Fruit fly (Drosophila melanogaster) whole organism, embryonic: ENCODE data around the gene CG4537.

Source experiments
- B-H1 ChIP-seq: fragments of 200-800 bp; sonication (Bioruptor generic); IDR thresholded peaks from 3 replicates; pipeline ENCODE4 v1.3.6; 2022; ENCODE audit warnings: missing biosample characterization, missing genetic modification characterization
- CG10209 ChIP-seq: fragments of 200-800 bp; sonication (Bioruptor generic); optimal IDR thresholded peaks from 3 replicates; lab custom pipeline; 2017; ENCODE audit warnings: missing biosample characterization, mild to moderate bottlenecking, missing genetic modification characterization, missing genetic modification reagents
- CG10654 ChIP-seq: fragments of 200-800 bp; sonication (Bioruptor generic); optimal IDR thresholded peaks from 2 replicates; lab custom pipeline; 2016; ENCODE audit warnings: missing biosample characterization, missing genetic modification characterization
- CG11093 ChIP-seq: fragments of 200-800 bp; sonication (Bioruptor generic); IDR thresholded peaks from 3 replicates; pipeline ENCODE4 v1.3.6; 2022; ENCODE audit warnings: missing biosample characterization, missing genetic modification characterization
- CG11504 ChIP-seq: fragments of 200-800 bp; sonication (Bioruptor generic); optimal IDR thresholded peaks from 3 replicates; lab custom pipeline; 2019; ENCODE audit warnings: missing biosample characterization, mild to moderate bottlenecking, missing genetic modification characterization, moderate library complexity
- CG1603 ChIP-seq: fragments of 200-800 bp; sonication (Bioruptor generic); optimal IDR thresholded peaks from 2 replicates; lab custom pipeline; 2019; ENCODE audit warnings: missing biosample characterization, mild to moderate bottlenecking, missing genetic modification characterization, moderate library complexity
- CG17385 ChIP-seq: fragments of 200-800 bp; sonication (Bioruptor generic); optimal IDR thresholded peaks from 3 replicates; lab custom pipeline; 2018; ENCODE audit warnings: missing biosample characterization, mild to moderate bottlenecking, missing genetic modification characterization
- CG17612 ChIP-seq: fragments of 200-800 bp; sonication (Bioruptor generic); IDR thresholded peaks from 2 replicates; pipeline ENCODE4 v1.3.6; 2022; ENCODE audit warnings: missing biosample characterization, missing genetic modification characterization
- CG2116 ChIP-seq: fragments of 200-800 bp; sonication (Bioruptor generic); optimal IDR thresholded peaks from 3 replicates; lab custom pipeline; 2018; ENCODE audit warnings: missing biosample characterization, mild to moderate bottlenecking, missing genetic modification characterization
- CG2120 ChIP-seq: fragments of 200-800 bp; sonication (Bioruptor generic); optimal IDR thresholded peaks from 3 replicates; lab custom pipeline; 2016; ENCODE audit warnings: missing biosample characterization, missing genetic modification characterization
- CG30403 ChIP-seq: fragments of 200-800 bp; sonication (Bioruptor generic); optimal IDR thresholded peaks from 3 replicates; lab custom pipeline; 2016; ENCODE audit warnings: missing biosample characterization, missing genetic modification characterization
- CG4617 ChIP-seq: fragments of 200-800 bp; sonication (Bioruptor generic); optimal IDR thresholded peaks from 3 replicates; lab custom pipeline; 2016; ENCODE audit warnings: missing biosample characterization, missing genetic modification characterization, borderline replicate concordance
- CG6272 ChIP-seq: fragments of 200-800 bp; sonication (Bioruptor generic); IDR thresholded peaks from 2 replicates; pipeline ENCODE4 v1.3.6; 2022; ENCODE audit warnings: missing biosample characterization, missing genetic modification characterization
- CG8478 ChIP-seq: fragments of >200 bp; optimal IDR thresholded peaks from 2 replicates; lab custom pipeline; 2018
- CG9215 ChIP-seq: fragments of 200-800 bp; sonication (Bioruptor generic); IDR thresholded peaks from 2 replicates; pipeline ENCODE4 v1.3.6; 2022; ENCODE audit warnings: missing biosample characterization, missing genetic modification characterization
- Deaf1 ChIP-seq: fragments of 200-800 bp; optimal IDR thresholded peaks from 3 replicates; lab custom pipeline; 2019; ENCODE audit warnings: missing biosample characterization, mild to moderate bottlenecking, missing genetic modification characterization, moderate library complexity
- Gug ChIP-seq: fragments of 200-800 bp; sonication (Bioruptor generic); IDR thresholded peaks from 4 replicates; pipeline ENCODE4 v1.3.6; 2022; ENCODE audit warnings: missing biosample characterization, missing genetic modification characterization
- Hmx ChIP-seq: fragments of 200-800 bp; sonication (Bioruptor generic); optimal IDR thresholded peaks from 2 replicates; lab custom pipeline; 2016; ENCODE audit warnings: missing biosample characterization, missing genetic modification characterization
- Mad ChIP-seq: fragments of 200-800 bp; sonication (Bioruptor generic); optimal IDR thresholded peaks from 2 replicates; lab custom pipeline; 2016; ENCODE audit warnings: missing biosample characterization, missing genetic modification characterization
- Nf-YB ChIP-seq: fragments of 200-800 bp; sonication (Bioruptor generic); optimal IDR thresholded peaks from 3 replicates; lab custom pipeline; 2019; ENCODE audit warnings: missing biosample characterization, mild to moderate bottlenecking, missing genetic modification characterization, moderate library complexity
- Nf-YC ChIP-seq: fragments of 200-800 bp; optimal IDR thresholded peaks from 3 replicates; lab custom pipeline; 2019; ENCODE audit warnings: missing biosample characterization, mild to moderate bottlenecking, missing genetic modification characterization, moderate library complexity
- Six4 ChIP-seq: fragments of 200-800 bp; sonication (Bioruptor generic); optimal IDR thresholded peaks from 2 replicates; lab custom pipeline; 2016; ENCODE audit warnings: missing biosample characterization, missing genetic modification characterization
- Sox100B ChIP-seq: fragments of 200-800 bp; sonication (Bioruptor generic); optimal IDR thresholded peaks from 3 replicates; lab custom pipeline; 2018; ENCODE audit warnings: missing biosample characterization, mild to moderate bottlenecking, missing genetic modification characterization
- Ssrp ChIP-seq: fragments of 200-800 bp; sonication (Bioruptor generic); optimal IDR thresholded peaks from 2 replicates; lab custom pipeline; 2018; ENCODE audit warnings: missing biosample characterization, mild to moderate bottlenecking, missing genetic modification characterization, moderate library complexity
- Trl ChIP-seq, 3 experiments: fragments of >200 bp in 2 of 3; fragments of 200-800 bp in 1 of 3; sonication (Bioruptor generic) in 1 of 3; optimal IDR thresholded peaks; 2 replicates in 1 of 3; 3 replicates in 2 of 3; lab custom pipeline; 2016 to 2017; ENCODE audit warnings: missing biosample characterization in 1 of 3, missing genetic modification characterization in 1 of 3
- Vsx1 ChIP-seq: fragments of 200-800 bp; sonication (Bioruptor generic); optimal IDR thresholded peaks from 2 replicates; lab custom pipeline; 2017; ENCODE audit warnings: missing biosample characterization, mild to moderate bottlenecking, missing genetic modification characterization, missing genetic modification reagents
- amos ChIP-seq: fragments of 200-800 bp; sonication (Bioruptor generic); IDR thresholded peaks from 2 replicates; pipeline ENCODE4 v1.3.6; 2022; ENCODE audit warnings: missing biosample characterization, missing genetic modification characterization; ENCODE audit not compliant: partially characterized antibody
- ap ChIP-seq: fragments of 200-800 bp; sonication (Bioruptor generic); IDR thresholded peaks from 2 replicates; pipeline ENCODE4 v1.3.6; 2022; ENCODE audit warnings: missing biosample characterization, missing genetic modification characterization
- cad ChIP-seq: fragments of >200 bp; optimal IDR thresholded peaks from 2 replicates; lab custom pipeline; 2017; ENCODE audit warnings: missing biosample characterization, missing genetic modification characterization
- corto ChIP-seq: fragments of 200-800 bp; sonication (Bioruptor generic); optimal IDR thresholded peaks from 2 replicates; lab custom pipeline; 2016; ENCODE audit warnings: missing biosample characterization, mild to moderate bottlenecking, missing genetic modification characterization, moderate library complexity
- disco-r ChIP-seq: fragments of 200-800 bp; sonication (Bioruptor generic); optimal IDR thresholded peaks from 2 replicates; lab custom pipeline; 2016; ENCODE audit warnings: missing biosample characterization, missing genetic modification characterization
- ewg ChIP-seq: fragments of 200-800 bp; sonication (Bioruptor generic); optimal IDR thresholded peaks from 3 replicates; lab custom pipeline; 2017; ENCODE audit warnings: mild to moderate bottlenecking, missing biosample characterization, missing genetic modification reagents, missing genetic modification characterization
- exex ChIP-seq: fragments of 200-800 bp; sonication (Bioruptor generic); optimal IDR thresholded peaks from 4 replicates; lab custom pipeline; 2018; ENCODE audit warnings: missing biosample characterization, mild to moderate bottlenecking, missing genetic modification characterization, moderate library complexity
- fd96Cb ChIP-seq: fragments of 200-800 bp; sonication (Bioruptor generic); optimal IDR thresholded peaks from 2 replicates; lab custom pipeline; 2018; ENCODE audit warnings: missing biosample characterization, mild to moderate bottlenecking, missing genetic modification characterization, moderate library complexity
- gro ChIP-seq: fragments of 200-800 bp; sonication (Bioruptor generic); optimal IDR thresholded peaks from 2 replicates; lab custom pipeline; 2016; ENCODE audit warnings: missing biosample characterization, missing genetic modification characterization
- gsb ChIP-seq: fragments of 200-800 bp; sonication (Bioruptor generic); IDR thresholded peaks from 2 replicates; pipeline ENCODE4 v1.3.6; 2022; ENCODE audit warnings: missing biosample characterization, missing genetic modification characterization
- hbn ChIP-seq: fragments of 200-800 bp; sonication (Bioruptor generic); IDR thresholded peaks from 2 replicates; pipeline ENCODE4 v1.3.6; 2022; ENCODE audit warnings: missing biosample characterization, missing genetic modification characterization; ENCODE audit not compliant: partially characterized antibody
- her ChIP-seq: fragments of 200-800 bp; sonication (Bioruptor generic); optimal IDR thresholded peaks from 2 replicates; lab custom pipeline; 2016; ENCODE audit warnings: missing biosample characterization, missing genetic modification characterization
- kah ChIP-seq: fragments of 200-800 bp; sonication (Bioruptor generic); optimal IDR thresholded peaks from 2 replicates; lab custom pipeline; 2018; ENCODE audit warnings: missing biosample characterization, mild to moderate bottlenecking, missing genetic modification characterization
- kay ChIP-seq: fragments of 200-800 bp; sonication (Bioruptor generic); optimal IDR thresholded peaks from 2 replicates; lab custom pipeline; 2016; ENCODE audit warnings: missing biosample characterization, missing genetic modification characterization
- lola ChIP-seq, 3 experiments: fragments of >200 bp in 2 of 3; fragments of 200-800 bp in 1 of 3; sonication (Bioruptor generic) in 1 of 3; optimal IDR thresholded peaks; 2 replicates each; lab custom pipeline; 2017 to 2019; ENCODE audit warnings: missing biosample characterization in 3 of 3, missing genetic modification characterization in 3 of 3, mild to moderate bottlenecking in 1 of 3, moderate library complexity in 1 of 3
- p53 ChIP-seq: fragments of 200-800 bp; sonication (Bioruptor generic); optimal IDR thresholded peaks from 2 replicates; lab custom pipeline; 2016; ENCODE audit warnings: missing biosample characterization, missing genetic modification characterization
- so ChIP-seq: fragments of 200-800 bp; sonication (Bioruptor generic); IDR thresholded peaks from 3 replicates; pipeline ENCODE4 v1.3.6; 2022; ENCODE audit warnings: missing biosample characterization, missing genetic modification characterization
- tap ChIP-seq: fragments of 200-800 bp; optimal IDR thresholded peaks from 3 replicates; lab custom pipeline; 2019; ENCODE audit warnings: missing biosample characterization, mild to moderate bottlenecking, missing genetic modification characterization, moderate library complexity
- tgo ChIP-seq: fragments of 200-800 bp; sonication (Bioruptor generic); IDR thresholded peaks from 3 replicates; pipeline ENCODE4 v1.3.6; 2022; ENCODE audit warnings: missing biosample characterization, missing genetic modification characterization
- tio ChIP-seq: fragments of 200-800 bp; sonication (Bioruptor generic); optimal IDR thresholded peaks from 2 replicates; lab custom pipeline; 2017; ENCODE audit warnings: missing biosample characterization, missing genetic modification characterization, inconsistent platforms
- trem ChIP-seq: fragments of 200-800 bp; optimal IDR thresholded peaks from 3 replicates; lab custom pipeline; 2019; ENCODE audit warnings: missing biosample characterization, mild to moderate bottlenecking, missing genetic modification characterization, moderate library complexity
- tx ChIP-seq: fragments of 200-800 bp; sonication (Bioruptor generic); optimal IDR thresholded peaks from 2 replicates; lab custom pipeline; 2016; ENCODE audit warnings: missing biosample characterization, missing genetic modification characterization
- vvl ChIP-seq: fragments of 200-800 bp; sonication (Bioruptor generic); IDR thresholded peaks from 2 replicates; pipeline ENCODE4 v1.3.6; 2022; ENCODE audit warnings: missing biosample characterization, missing genetic modification characterization

The CG4537 gene

dm6 chr2L:9915011-9915850 lies 24.5 kb downstream of the CG4537 start, which contains the start of gene yip2 (continued):
- TF ChIP-seq lola (GFP tag; optimal IDR thresholded peaks at IDR 0.05; lab: Kevin White, UChicago) (no peak), trem (no peak), CG8478 (lab: Kevin White, UChicago) (no peak), ap (GFP tag; lab: Robert Waterston, UW) (peak; percentile 52), gro (GFP tag; lab: Kevin White, UChicago) (peak; percentile 8), p53 (GFP tag; lab: Kevin White, UChicago) (no peak), CG30403 (GFP tag; lab: Kevin White, UChicago) (peak; percentile 49), CG11093 (GFP tag; lab: Robert Waterston, UW) (no peak), CG4617 (GFP tag; lab: Kevin White, UChicago) (no peak), CG6272 (GFP tag; lab: Robert Waterston, UW) (no peak), so (peak; percentile 80; the same call in 2 of the 3 replicates), Six4 (no peak), corto (GFP tag; lab: Kevin White, UChicago) (peak; percentile 22), Vsx1 (GFP tag; lab: Kevin White, UChicago) (no peak), Gug (GFP tag; lab: Robert Waterston, UW) (peak; percentile 28; the same call in 1 of the 4 replicates), Trl (optimal IDR thresholded peaks at IDR 0.05; lab: Kevin White, UChicago) (peak in 1 of 2 experiments; percentile 18), Trl (GFP tag; optimal IDR thresholded peaks at IDR 0.05; lab: Kevin White, UChicago) (peak; percentile 59), her (GFP tag; lab: Kevin White, UChicago) (peak; percentile 75), tgo (GFP tag; lab: Robert Waterston, UW) (peak; percentile 75), CG10209 (peak; percentile 51), exex (tag; lab: Kevin White, UChicago) (peak; percentile 57), kah (GFP tag; lab: Kevin White, UChicago) (peak; percentile 86), CG17612 (GFP tag; lab: Robert Waterston, UW) (no peak), tx (peak; percentile 18), Nf-YB (GFP tag; lab: Kevin White, UChicago) (peak; percentile 29), Hmx (GFP tag; lab: Kevin White, UChicago) (peak; percentile 26), CG1603 (peak; percentile 53), Sox100B (GFP tag; lab: Kevin White, UChicago) (peak; percentile 56), kay (peak; percentile 74), Ssrp (tag; lab: Kevin White, UChicago) (peak; percentile 29), Deaf1 (tag; lab: Kevin White, UChicago) (peak; percentile 49), CG10654 (GFP tag; lab: Kevin White, UChicago) (no peak), CG17385 (GFP tag; lab: Kevin White, UChicago) (peak; percentile 69), hbn (GFP tag; lab: Robert Waterston, UW) (no peak), tio (GFP tag; lab: Kevin White, UChicago) (no peak), disco-r (GFP tag; lab: Kevin White, UChicago) (no peak), gsb (GFP tag; lab: Robert Waterston, UW) (no peak), CG11504 (tag; lab: Kevin White, UChicago) (peak; percentile 68), vvl (GFP tag; lab: Robert Waterston, UW) (peak; percentile 83), Nf-YC (tag; lab: Kevin White, UChicago) (peak; percentile 67), B-H1 (GFP tag; lab: Robert Waterston, UW) (no peak; the same call in 2 of the 3 replicates), Mad (GFP tag; lab: Kevin White, UChicago) (peak; percentile 17), cad (GFP tag; lab: Kevin White, UChicago) (no peak), CG2116 (peak; percentile 21), CG2120 (GFP tag; lab: Kevin White, UChicago) (peak; percentile 83), fd96Cb (tag; lab: Kevin White, UChicago) (peak; percentile 1), tap (peak; percentile 48), CG9215 (no peak), amos (GFP tag; lab: Robert Waterston, UW) (no peak; the same call in 1 of the 2 replicates), ewg (GFP tag; lab: Kevin White, UChicago) (no peak)
